Fruit fly (Drosophila melanogaster): ENCODE measurements around the gene Adk2.
A peak's percentile ranks its signal among the peaks of the same experiment; 100 is the strongest.

Gene Adk2

dm6 chr3L:13021727-13022126 is 761 bp downstream of the Adk2 start (continued):
- TF ChIP-seq Hr3 (GFP tag; optimal IDR thresholded peaks at IDR 0.05) (no peak), NC2α (GFP tag; optimal IDR thresholded peaks at IDR 0.05) (no peak), CG6689 (GFP tag; IDR thresholded peaks at IDR 0.05) (no peak), CG15479 (GFP tag; optimal IDR thresholded peaks at IDR 0.05) (no peak), grn (GFP tag; optimal IDR thresholded peaks at IDR 0.05) (peak; percentile 40), Bgb (GFP tag; IDR thresholded peaks at IDR 0.05; ENCODE audit: partially characterized antibody) (no peak), Fer3 (tag; optimal IDR thresholded peaks at IDR 0.05) (peak; percentile 19), prd (optimal IDR thresholded peaks at IDR 0.05) (no peak), prd (GFP tag; IDR thresholded peaks at IDR 0.05) (0 out of 3 replicates have a peak, but pooled peaks have one; percentile 27), CG10462 (GFP tag; optimal IDR thresholded peaks at IDR 0.05) (no peak), CG32772 (GFP tag; IDR thresholded peaks at IDR 0.05) (no peak), TFAM (GFP tag; optimal IDR thresholded peaks at IDR 0.05) (no peak), Hr39 (optimal IDR thresholded peaks at IDR 0.05) (no peak), sens (GFP tag) (no peak), HLH3B (GFP tag; IDR thresholded peaks at IDR 0.05) (peak; percentile 44; the same call in 1 of the 2 replicates), NK7.1 (GFP tag; optimal IDR thresholded peaks at IDR 0.05) (no peak), Bdp1 (GFP tag; optimal IDR thresholded peaks at IDR 0.05) (no peak), al (GFP tag; IDR thresholded peaks at IDR 0.05) (no peak), Elba2 (GFP tag; optimal IDR thresholded peaks at IDR 0.05) (no peak), ato (GFP tag; IDR thresholded peaks at IDR 0.05; ENCODE audit: partially characterized antibody) (no peak), CG14014 (GFP tag; IDR thresholded peaks at IDR 0.05) (0 out of 2 replicates have a peak, but pooled peaks have one; percentile 23), sd (tag; optimal IDR thresholded peaks at IDR 0.05) (peak; percentile 97), sim (GFP tag; IDR thresholded peaks at IDR 0.05) (no peak), CG2120 (GFP tag; optimal IDR thresholded peaks at IDR 0.05) (peak; percentile 52), CG13123 (GFP tag; optimal IDR thresholded peaks at IDR 0.05) (no peak), CG8478 (optimal IDR thresholded peaks at IDR 0.05) (no peak), CG16779 (GFP tag; IDR thresholded peaks at IDR 0.05) (no peak), NC2β (GFP tag; optimal IDR thresholded peaks at IDR 0.05) (no peak), nom (GFP tag; optimal IDR thresholded peaks at IDR 0.05) (no peak), hth (optimal IDR thresholded peaks at IDR 0.05) (no peak), sisA (GFP tag; IDR thresholded peaks at IDR 0.05) (no peak), pzg (GFP tag; optimal IDR thresholded peaks at IDR 0.05) (no peak), CG2129 (GFP tag; IDR thresholded peaks at IDR 0.05; ENCODE audit: partially characterized antibody) (no peak), inv (GFP tag; IDR thresholded peaks at IDR 0.05; ENCODE audit: partially characterized antibody) (no peak), CG2875 (GFP tag; optimal IDR thresholded peaks at IDR 0.05) (no peak), CG6272 (GFP tag; IDR thresholded peaks at IDR 0.05) (no peak), slbo (GFP tag; IDR thresholded peaks at IDR 0.05) (peak; percentile 40; the same call in 1 of the 2 replicates), Hmr (GFP tag; optimal IDR thresholded peaks at IDR 0.05) (peak; percentile 37), CG8924 (tag; optimal IDR thresholded peaks at IDR 0.05) (no peak), dmrt11E (tag; optimal IDR thresholded peaks at IDR 0.05) (no peak), vnd (GFP tag; IDR thresholded peaks at IDR 0.05; ENCODE audit: partially characterized antibody) (no peak), kah (GFP tag; optimal IDR thresholded peaks at IDR 0.05) (no peak), CG17829 (tag; optimal IDR thresholded peaks at IDR 0.05) (no peak), wdn (GFP tag; IDR thresholded peaks at IDR 0.05) (no peak), Dek (tag; optimal IDR thresholded peaks at IDR 0.05) (no peak), mld (GFP tag; IDR thresholded peaks at IDR 0.05; ENCODE audit: partially characterized antibody) (no peak), scrt (GFP tag; optimal IDR thresholded peaks at IDR 0.05) (no peak), CG3726 (GFP tag; IDR thresholded peaks at IDR 0.05) (no peak), CG6683 (GFP tag; optimal IDR thresholded peaks at IDR 0.05) (no peak), tio (GFP tag; optimal IDR thresholded peaks at IDR 0.05) (no peak), CG12236 (GFP tag; optimal IDR thresholded peaks at IDR 0.05) (no peak), CG15696 (tag; optimal IDR thresholded peaks at IDR 0.05) (no peak), ssp (GFP tag; IDR thresholded peaks at IDR 0.05) (no peak)
